Worm (Caenorhabditis elegans) whole organism, L3 larva: ENCODE results near the gene srh-201.

Experiments used
- elt-1 ChIP-seq: fragments of 150-350 bp; optimal IDR thresholded peaks from 2 replicates; lab custom pipeline; 2014; ENCODE audit warnings: missing biosample characterization, missing genetic modification characterization
- elt-2 ChIP-seq: sonication (generic microtip); optimal IDR thresholded peaks from 2 replicates; lab custom pipeline; 2016; ENCODE audit warnings: missing genetic modification reagents, mild to moderate bottlenecking, missing genetic modification characterization, missing compliant biosample characterization
- fos-1 ChIP-seq: fragments of 150-350 bp; optimal IDR thresholded peaks from 2 replicates; lab custom pipeline; 2014; ENCODE audit warnings: missing biosample characterization, missing genetic modification characterization
- lin-15B ChIP-seq: fragments of 150-350 bp; optimal IDR thresholded peaks from 2 replicates; lab custom pipeline; 2014; ENCODE audit warnings: missing biosample characterization, missing genetic modification characterization
- nhr-77 ChIP-seq: fragments of 150-350 bp; optimal IDR thresholded peaks from 2 replicates; lab custom pipeline; 2014; ENCODE audit warnings: missing biosample characterization, missing genetic modification characterization
- pqm-1 ChIP-seq: fragments of 150-350 bp; optimal IDR thresholded peaks from 2 replicates; lab custom pipeline; 2017; ENCODE audit warnings: missing biosample characterization, missing genetic modification characterization, inconsistent platforms
- unc-62 ChIP-seq: fragments of 150-350 bp; sonication (generic microtip); optimal IDR thresholded peaks from 4 replicates; lab custom pipeline; 2014; ENCODE audit warnings: missing biosample characterization, missing genetic modification reagents, missing genetic modification characterization
- ztf-4 ChIP-seq: fragments of 150-350 bp; optimal IDR thresholded peaks from 2 replicates; lab custom pipeline; 2014; ENCODE audit warnings: missing biosample characterization, missing genetic modification characterization

DNA sequence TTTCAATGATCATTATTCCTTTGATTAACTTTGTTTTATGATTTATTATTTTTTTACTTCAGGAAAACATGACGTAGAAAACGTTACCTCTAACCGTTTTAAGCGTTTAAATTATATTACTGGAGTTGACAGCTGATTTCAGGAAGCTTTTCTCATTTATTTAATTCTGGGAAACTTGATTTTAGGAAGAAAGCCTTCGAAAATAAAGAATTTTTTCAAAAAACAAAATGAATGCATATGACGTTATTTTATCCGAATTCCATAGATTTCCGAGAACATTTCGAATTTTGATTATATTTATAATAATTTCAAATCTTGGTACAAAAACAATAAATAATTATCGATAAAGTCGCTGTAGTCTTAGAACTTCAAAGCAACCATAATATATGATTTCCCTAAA is 35.6 kb upstream of the srh-201 start:
- TF ChIP-seq nhr-77 (tag; lab: Kevin White, UChicago) (no peak), unc-62 (no peak), pqm-1 (tag; lab: Kevin White, UChicago) (no peak), ztf-4 (tag; lab: Kevin White, UChicago) (no peak), fos-1 (tag; lab: Kevin White, UChicago) (no peak), elt-1 (tag; lab: Kevin White, UChicago) (no peak), elt-2 (tag; lab: Kevin White, UChicago) (no peak), lin-15B (no peak)
